Fruit fly (Drosophila melanogaster) whole organism, embryonic: ENCODE data around the gene CG8135.

Source experiments
- B-H2 ChIP-seq: fragments of 200-800 bp; sonication (Bioruptor generic); optimal IDR thresholded peaks from 2 replicates; lab custom pipeline; 2018; ENCODE audit warnings: missing biosample characterization, mild to moderate bottlenecking, missing genetic modification characterization
- BtbVII ChIP-seq: fragments of 200-800 bp; sonication (Bioruptor generic); optimal IDR thresholded peaks from 3 replicates; lab custom pipeline; 2017; ENCODE audit warnings: missing biosample characterization, mild to moderate bottlenecking, missing genetic modification characterization
- CG10267 ChIP-seq: fragments of 200-800 bp; sonication (Bioruptor generic); optimal IDR thresholded peaks from 2 replicates; lab custom pipeline; 2018; ENCODE audit warnings: missing biosample characterization, mild to moderate bottlenecking, missing genetic modification characterization, moderate library complexity
- CG10274 ChIP-seq: fragments of 200-800 bp; sonication (Bioruptor generic); optimal IDR thresholded peaks from 3 replicates; lab custom pipeline; 2017; ENCODE audit warnings: missing biosample characterization, mild to moderate bottlenecking, missing genetic modification characterization
- CG10321 ChIP-seq: fragments of 200-800 bp; sonication (Bioruptor generic); IDR thresholded peaks from 2 replicates; pipeline ENCODE4 v1.3.6; 2022; ENCODE audit warnings: missing biosample characterization, missing genetic modification characterization
- CG10959 ChIP-seq: fragments of 200-800 bp; sonication (Bioruptor generic); IDR thresholded peaks from 2 replicates; pipeline ENCODE4 v1.3.6; 2022; ENCODE audit warnings: missing biosample characterization, missing genetic modification characterization
- CG11695 ChIP-seq: fragments of 200-800 bp; sonication (Bioruptor generic); IDR thresholded peaks from 3 replicates; pipeline ENCODE4 v1.3.6; 2022; ENCODE audit warnings: missing biosample characterization, missing genetic modification characterization
- CG13424 ChIP-seq: fragments of 200-800 bp; sonication (Bioruptor generic); optimal IDR thresholded peaks from 2 replicates; lab custom pipeline; 2019; ENCODE audit warnings: missing biosample characterization, mild to moderate bottlenecking, missing genetic modification characterization, moderate library complexity
- CG14050 ChIP-seq: fragments of 200-800 bp; sonication (Bioruptor generic); IDR thresholded peaks from 3 replicates; pipeline ENCODE4 v1.3.6; 2022; ENCODE audit warnings: missing biosample characterization, missing genetic modification characterization
- CG15514 ChIP-seq: fragments of 200-800 bp; sonication (Bioruptor generic); optimal IDR thresholded peaks from 3 replicates; lab custom pipeline; 2017; ENCODE audit warnings: missing biosample characterization, missing genetic modification characterization, mild to moderate bottlenecking, moderate library complexity, missing genetic modification reagents
- CG17359 ChIP-seq: fragments of 200-800 bp; sonication (Bioruptor generic); optimal IDR thresholded peaks from 3 replicates; lab custom pipeline; 2018; ENCODE audit warnings: missing biosample characterization, mild to moderate bottlenecking, missing genetic modification characterization, moderate library complexity
- CG31365 ChIP-seq: fragments of 200-800 bp; sonication (Bioruptor generic); optimal IDR thresholded peaks from 2 replicates; lab custom pipeline; 2018; ENCODE audit warnings: missing biosample characterization, mild to moderate bottlenecking, missing genetic modification characterization
- CG32772 ChIP-seq: fragments of 200-800 bp; sonication (Bioruptor generic); IDR thresholded peaks from 2 replicates; pipeline ENCODE4 v1.3.6; 2022; ENCODE audit warnings: missing biosample characterization, missing genetic modification characterization
- CG3726 ChIP-seq: fragments of 200-800 bp; sonication (Bioruptor generic); IDR thresholded peaks from 3 replicates; pipeline ENCODE4, ENCODE4 v1.3.6; 2022; ENCODE audit warnings: missing biosample characterization, missing genetic modification characterization
- CG6175 ChIP-seq: fragments of 200-800 bp; sonication (Bioruptor generic); IDR thresholded peaks from 3 replicates; pipeline ENCODE4 v1.3.6; 2022; ENCODE audit warnings: missing biosample characterization, missing genetic modification characterization
- CG8290 ChIP-seq, 3 experiments: fragments of 200-800 bp; sonication (Bioruptor generic); optimal IDR thresholded peaks; 2 replicates each; lab custom pipeline; 2016 to 2019; ENCODE audit warnings: missing biosample characterization in 3 of 3, missing genetic modification characterization in 3 of 3, mild to moderate bottlenecking in 2 of 3, moderate library complexity in 1 of 3
- CG8359 ChIP-seq: fragments of 200-800 bp; sonication (Bioruptor generic); optimal IDR thresholded peaks from 2 replicates; lab custom pipeline; 2017; ENCODE audit warnings: missing biosample characterization, mild to moderate bottlenecking, missing genetic modification characterization, borderline replicate concordance
- CG8478 ChIP-seq: fragments of >200 bp; optimal IDR thresholded peaks from 2 replicates; lab custom pipeline; 2018
- CG8924 ChIP-seq: fragments of 200-800 bp; optimal IDR thresholded peaks from 3 replicates; lab custom pipeline; 2019; ENCODE audit warnings: missing biosample characterization, mild to moderate bottlenecking, missing genetic modification characterization, moderate library complexity
- CG8944 ChIP-seq: fragments of 200-800 bp; sonication (Bioruptor generic); optimal IDR thresholded peaks from 3 replicates; lab custom pipeline; 2016; ENCODE audit warnings: missing biosample characterization, missing genetic modification characterization
- D19A ChIP-seq: fragments of 200-800 bp; optimal IDR thresholded peaks from 3 replicates; lab custom pipeline; 2019; ENCODE audit warnings: missing biosample characterization, mild to moderate bottlenecking, missing genetic modification characterization, moderate library complexity
- Dad ChIP-seq: fragments of 200-800 bp; sonication (Bioruptor generic); optimal IDR thresholded peaks from 3 replicates; lab custom pipeline; 2016; ENCODE audit warnings: missing biosample characterization, missing genetic modification characterization
- Ets97D ChIP-seq: fragments of 200-800 bp; sonication (Bioruptor generic); optimal IDR thresholded peaks from 3 replicates; lab custom pipeline; 2016; ENCODE audit warnings: missing biosample characterization, missing genetic modification characterization
- H15 ChIP-seq: fragments of 200-800 bp; sonication (Bioruptor generic); IDR thresholded peaks from 3 replicates; pipeline ENCODE4 v1.3.6; 2022; ENCODE audit warnings: missing biosample characterization, missing genetic modification characterization
- HLH3B ChIP-seq: fragments of 200-800 bp; sonication (Bioruptor generic); IDR thresholded peaks from 2 replicates; pipeline ENCODE4 v1.3.6; 2022; ENCODE audit warnings: missing biosample characterization, missing genetic modification characterization
- MESR4 ChIP-seq: fragments of 200-800 bp; sonication (Bioruptor generic); optimal IDR thresholded peaks from 2 replicates; lab custom pipeline; 2018; ENCODE audit warnings: missing biosample characterization, mild to moderate bottlenecking, missing genetic modification characterization, moderate library complexity
- NC2β ChIP-seq: fragments of 200-800 bp; sonication (Bioruptor generic); optimal IDR thresholded peaks from 2 replicates; lab custom pipeline; 2016; ENCODE audit warnings: missing biosample characterization, missing genetic modification characterization
- Scr ChIP-seq: fragments of 200-800 bp; sonication (Bioruptor generic); IDR thresholded peaks from 2 replicates; pipeline ENCODE4 v1.3.6; 2022; ENCODE audit warnings: missing biosample characterization, missing genetic modification characterization; ENCODE audit not compliant: partially characterized antibody
- Side ChIP-seq: fragments of 200-800 bp; sonication (Bioruptor generic); optimal IDR thresholded peaks from 2 replicates; lab custom pipeline; 2016; ENCODE audit warnings: missing biosample characterization, missing genetic modification characterization
- Xrp1 ChIP-seq: fragments of 200-800 bp; sonication (Bioruptor generic); IDR thresholded peaks from 2 replicates; pipeline ENCODE4 v1.3.6; 2022; ENCODE audit warnings: missing biosample characterization, missing genetic modification characterization
- abd-A ChIP-seq: fragments of 200-800 bp; sonication (Bioruptor generic); optimal IDR thresholded peaks from 3 replicates; lab custom pipeline; 2019; ENCODE audit warnings: missing biosample characterization, mild to moderate bottlenecking, missing genetic modification characterization, moderate library complexity
- bab2 ChIP-seq: fragments of 200-800 bp; sonication (Bioruptor generic); optimal IDR thresholded peaks from 2 replicates; lab custom pipeline; 2016; ENCODE audit warnings: missing biosample characterization, missing genetic modification characterization
- dimm ChIP-seq: fragments of 200-800 bp; sonication (Bioruptor generic); IDR thresholded peaks from 2 replicates; pipeline ENCODE4 v1.3.6; 2022; ENCODE audit warnings: missing biosample characterization, missing genetic modification characterization
- ems ChIP-seq: fragments of 200-800 bp; sonication (Bioruptor generic); optimal IDR thresholded peaks from 3 replicates; lab custom pipeline; 2016; ENCODE audit warnings: missing biosample characterization, missing genetic modification characterization
- en ChIP-seq: fragments of 200-800 bp; sonication (Bioruptor generic); optimal IDR thresholded peaks from 2 replicates; lab custom pipeline; 2016; ENCODE audit warnings: missing biosample characterization, missing genetic modification characterization
- gcm ChIP-seq: fragments of 200-800 bp; sonication (Bioruptor generic); optimal IDR thresholded peaks from 2 replicates; lab custom pipeline; 2019; ENCODE audit warnings: missing biosample characterization, mild to moderate bottlenecking, missing genetic modification characterization, moderate library complexity
- grau ChIP-seq: fragments of 200-800 bp; optimal IDR thresholded peaks from 3 replicates; lab custom pipeline; 2019; ENCODE audit warnings: missing biosample characterization, mild to moderate bottlenecking, missing genetic modification characterization, moderate library complexity
- grn ChIP-seq: fragments of 200-800 bp; sonication (Bioruptor generic); optimal IDR thresholded peaks from 3 replicates; lab custom pipeline; 2017; ENCODE audit warnings: missing biosample characterization, missing genetic modification characterization
- knrl ChIP-seq: fragments of 200-800 bp; sonication (Bioruptor generic); IDR thresholded peaks from 3 replicates; pipeline ENCODE4 v1.3.6; 2022; ENCODE audit warnings: missing biosample characterization, missing genetic modification characterization; ENCODE audit not compliant: partially characterized antibody
- nau ChIP-seq: fragments of 200-800 bp; sonication (Bioruptor generic); optimal IDR thresholded peaks from 3 replicates; lab custom pipeline; 2017; ENCODE audit warnings: missing biosample characterization, mild to moderate bottlenecking, missing genetic modification characterization, missing genetic modification reagents
- org-1 ChIP-seq: fragments of 200-800 bp; sonication (Bioruptor generic); optimal IDR thresholded peaks from 2 replicates; lab custom pipeline; 2017; ENCODE audit warnings: missing biosample characterization, missing genetic modification characterization
- repo ChIP-seq: fragments of 200-800 bp; sonication (Bioruptor generic); optimal IDR thresholded peaks from 2 replicates; lab custom pipeline; 2016; ENCODE audit warnings: missing biosample characterization, missing genetic modification characterization
- rib ChIP-seq: fragments of 200-800 bp; sonication (Bioruptor generic); IDR thresholded peaks from 2 replicates; pipeline ENCODE4 v1.3.6; 2022; ENCODE audit warnings: missing biosample characterization, missing genetic modification characterization
- sim ChIP-seq: fragments of 200-800 bp; sonication (Bioruptor generic); IDR thresholded peaks from 2 replicates; pipeline ENCODE4 v1.3.6; 2022; ENCODE audit warnings: missing biosample characterization, missing genetic modification characterization
- sna ChIP-seq: fragments of 200-800 bp; sonication (Bioruptor generic); IDR thresholded peaks from 2 replicates; pipeline ENCODE4 v1.3.6; 2022; ENCODE audit warnings: missing biosample characterization, missing genetic modification characterization; ENCODE audit not compliant: partially characterized antibody
- so ChIP-seq: fragments of 200-800 bp; sonication (Bioruptor generic); IDR thresholded peaks from 3 replicates; pipeline ENCODE4 v1.3.6; 2022; ENCODE audit warnings: missing biosample characterization, missing genetic modification characterization
- tio ChIP-seq: fragments of 200-800 bp; sonication (Bioruptor generic); optimal IDR thresholded peaks from 2 replicates; lab custom pipeline; 2017; ENCODE audit warnings: missing biosample characterization, missing genetic modification characterization, inconsistent platforms
- z ChIP-seq: fragments of 200-800 bp; sonication (Bioruptor generic); IDR thresholded peaks from 3 replicates; pipeline ENCODE4 v1.3.6; 2022; ENCODE audit warnings: missing biosample characterization, missing genetic modification characterization
- zen ChIP-seq: fragments of 200-800 bp; sonication (Bioruptor generic); optimal IDR thresholded peaks from 3 replicates; lab custom pipeline; 2018; ENCODE audit warnings: missing biosample characterization, mild to moderate bottlenecking, missing genetic modification characterization, moderate library complexity
- zfh2 ChIP-seq: fragments of 200-800 bp; sonication (Bioruptor generic); optimal IDR thresholded peaks from 2 replicates; lab custom pipeline; 2016; ENCODE audit warnings: missing biosample characterization, missing genetic modification characterization

Gene CG8135

DNA sequence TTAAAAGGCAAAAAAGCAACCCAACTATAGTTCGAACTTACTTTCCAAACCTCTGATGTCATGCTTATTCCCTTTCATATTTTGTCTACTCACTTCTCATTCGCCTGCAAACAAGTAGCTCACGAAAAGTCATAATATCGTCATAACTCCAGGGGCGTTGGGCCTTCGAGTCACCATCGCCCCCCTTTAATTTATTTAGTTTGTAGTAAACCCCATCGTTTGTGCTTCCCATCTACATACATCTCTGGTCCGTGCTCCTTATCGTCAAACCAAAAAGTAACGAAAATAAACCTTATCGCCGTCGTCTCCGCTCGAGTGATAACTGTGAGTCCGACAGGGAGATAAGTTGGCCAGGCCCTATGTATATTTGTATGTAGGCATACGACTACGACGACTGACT is 24.8 kb downstream of the CG8135 start (continued):
- TF ChIP-seq so (GFP tag; lab: Robert Waterston, UW) (0 out of 3 replicates have a peak, but pooled peaks have one; percentile 27), CG11695 (GFP tag; lab: Robert Waterston, UW) (no peak), CG3726 (GFP tag; lab: Robert Waterston, UW) (no peak), Ets97D (GFP tag; lab: Kevin White, UChicago) (no peak), H15 (GFP tag; lab: Robert Waterston, UW) (no peak), repo (GFP tag; lab: Kevin White, UChicago) (peak; percentile 18), rib (GFP tag; lab: Robert Waterston, UW) (0 out of 2 replicates have a peak, but pooled peaks have one; percentile 42), CG14050 (GFP tag; lab: Robert Waterston, UW) (peak; percentile 39; the same call in 1 of the 3 replicates), CG10321 (no peak), abd-A (no peak), CG8290 (GFP tag; optimal IDR thresholded peaks at IDR 0.05; lab: Kevin White, UChicago) (peak; percentile 34), CG8290 (tag; optimal IDR thresholded peaks at IDR 0.05; lab: Kevin White, UChicago) (peak in 1 of 2 experiments; percentile 95), B-H2 (GFP tag; lab: Kevin White, UChicago) (peak; percentile 63), gcm (GFP tag; lab: Kevin White, UChicago) (no peak), CG8478 (lab: Kevin White, UChicago) (no peak), CG13424 (peak; percentile 78), knrl (no peak), sim (no peak), Dad (GFP tag; lab: Kevin White, UChicago) (peak; percentile 49), grau (peak; percentile 78), MESR4 (GFP tag; lab: Kevin White, UChicago) (no peak), dimm (no peak; the same call in 1 of the 2 replicates), ems (GFP tag; lab: Kevin White, UChicago) (peak; percentile 72), Scr (no peak), CG6175 (0 out of 3 replicates have a peak, but pooled peaks have one; percentile 34), nau (GFP tag; lab: Kevin White, UChicago) (peak; percentile 26), CG8944 (GFP tag; lab: Kevin White, UChicago) (peak; percentile 51)

DNA sequence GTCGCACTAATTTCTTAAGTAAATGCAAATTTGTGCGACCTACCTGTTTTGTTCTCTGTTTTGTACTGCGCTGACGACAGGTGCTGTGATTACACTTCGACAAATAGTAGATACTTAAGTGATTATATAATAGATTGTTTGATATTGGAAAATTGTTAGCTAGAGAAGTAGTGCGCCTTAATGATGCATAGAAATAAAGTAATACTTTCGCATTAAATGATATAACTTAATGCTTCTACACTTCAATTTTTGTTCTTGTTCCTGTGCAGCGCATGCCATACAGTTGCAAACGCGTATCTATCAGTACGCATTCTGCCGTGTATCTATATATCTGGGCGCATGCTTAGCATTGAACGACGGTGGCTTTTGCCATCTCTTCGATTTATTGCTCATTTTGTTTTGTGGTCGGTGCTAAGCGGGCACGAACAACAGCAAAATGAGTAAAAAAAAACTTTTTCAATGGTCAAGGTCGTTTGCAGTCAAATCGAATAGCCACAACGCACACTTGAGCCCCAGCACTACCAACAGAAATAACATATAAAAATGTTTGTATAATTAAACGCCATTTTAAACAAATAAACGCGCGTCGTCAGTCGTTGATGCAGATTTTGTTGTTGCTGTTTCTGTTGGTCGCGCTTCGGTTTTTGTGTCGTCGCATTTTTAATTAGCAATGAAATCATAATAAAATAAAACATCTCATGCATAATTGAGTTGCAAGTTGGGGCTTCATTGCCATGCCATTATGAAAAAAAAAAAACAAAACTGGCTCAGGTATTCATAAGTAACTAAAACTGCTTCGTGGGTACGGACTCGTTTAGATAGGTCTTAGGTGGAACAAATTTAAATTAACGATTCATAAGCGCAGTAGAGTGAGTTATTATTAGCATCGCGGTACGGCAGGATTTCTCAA is 26.4 kb downstream of the CG8135 start:
- TF ChIP-seq CG10267 (no peak), CG32772 (GFP tag; lab: Robert Waterston, UW) (peak; percentile 37; the same call in 1 of the 2 replicates), CG10959 (GFP tag; lab: Robert Waterston, UW) (no peak), bab2 (GFP tag; lab: Kevin White, UChicago) (no peak), Xrp1 (GFP tag; lab: Robert Waterston, UW) (peak; percentile 52; the same call in 1 of the 2 replicates), Side (GFP tag; lab: Kevin White, UChicago) (no peak), CG31365 (tag; lab: Kevin White, UChicago) (no peak), BtbVII (GFP tag; lab: Kevin White, UChicago) (peak; percentile 45), grn (GFP tag; lab: Kevin White, UChicago) (no peak), zen (tag; lab: Kevin White, UChicago) (no peak), NC2β (GFP tag; lab: Kevin White, UChicago) (no peak), CG8359 (GFP tag; lab: Kevin White, UChicago) (peak; percentile 7), CG8924 (tag; lab: Kevin White, UChicago) (peak; percentile 19), z (GFP tag; lab: Robert Waterston, UW) (no peak), CG17359 (tag; lab: Kevin White, UChicago) (no peak), D19A (tag; lab: Kevin White, UChicago) (no peak), org-1 (GFP tag; lab: Kevin White, UChicago) (peak; percentile 4), CG15514 (no peak), HLH3B (GFP tag; lab: Robert Waterston, UW) (no peak), tio (no peak), sna (no peak), CG10274 (GFP tag; lab: Kevin White, UChicago) (peak; percentile 4), en (GFP tag; lab: Kevin White, UChicago) (no peak), zfh2 (GFP tag; lab: Kevin White, UChicago) (peak; percentile 4)
